Worm (Caenorhabditis elegans): ENCODE results near the gene fbxa-1.

DNA sequence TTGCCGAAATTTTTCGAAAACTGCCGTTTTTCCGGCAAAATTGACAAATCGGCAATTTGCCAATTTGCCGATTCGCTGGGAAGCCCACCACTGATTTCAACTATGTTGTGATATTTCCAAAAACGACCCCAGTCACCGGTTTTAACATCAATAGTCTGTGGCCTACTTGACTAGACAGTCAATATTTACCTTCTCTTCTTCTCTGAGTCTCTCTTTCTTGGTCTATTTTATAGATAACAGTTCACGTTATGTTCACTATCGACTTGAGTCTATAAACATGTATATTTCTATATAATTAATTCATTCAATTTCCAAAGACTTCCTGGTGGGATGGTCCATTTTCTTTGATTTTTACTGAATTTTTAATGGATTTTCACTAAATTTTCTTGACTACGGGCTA lies 13.2 kb downstream of the fbxa-1 start:
- TF ChIP-seq nhr-77 (tag; optimal IDR thresholded peaks at IDR 0.05) (no peak), snpc-4 (tag; optimal IDR thresholded peaks at IDR 0.05) (no peak), lin-39 (tag; optimal IDR thresholded peaks at IDR 0.05) (no peak), unc-39 (tag; optimal IDR thresholded peaks at IDR 0.05) (no peak), aly-2 (tag; optimal IDR thresholded peaks at IDR 0.05) (no peak)

All from whole organism, L3 larva.